Fruit fly (Drosophila melanogaster): ENCODE measurements around the gene CG43322.

CG43322 gene

dm6 chr2L:6970813-6971212 lies 42.4 kb upstream of the CG43322 start:
- TF ChIP-seq CrebA (GFP tag; optimal IDR thresholded peaks at IDR 0.05; ENCODE audit: borderline replicate concordance): no peak
- TF ChIP-seq dl (GFP tag; optimal IDR thresholded peaks at IDR 0.05; ENCODE audit: insufficient read depth in 1 of 2, partially characterized antibody in 2 of 2): no peak
- TF ChIP-seq GATAd (GFP tag; optimal IDR thresholded peaks at IDR 0.05): no peak
- no peak for TF ChIP-seq pan (optimal IDR thresholded peaks at IDR 0.05)
- no peak for TF ChIP-seq woc (GFP tag; optimal IDR thresholded peaks at IDR 0.05)
- TF ChIP-seq dsf (GFP tag; optimal IDR thresholded peaks at IDR 0.05; ENCODE audit: borderline replicate concordance): no peak
- TF ChIP-seq Dfd (GFP tag; optimal IDR thresholded peaks at IDR 0.05): no peak
- no peak for TF ChIP-seq Rel (GFP tag; optimal IDR thresholded peaks at IDR 0.05)
- TF ChIP-seq Rel (tag; optimal IDR thresholded peaks at IDR 0.05): no peak
- no peak for TF ChIP-seq Hnf4 (GFP tag; optimal IDR thresholded peaks at IDR 0.05)
- no peak for TF ChIP-seq h (GFP tag; optimal IDR thresholded peaks at IDR 0.05)
- TF ChIP-seq br (GFP tag; optimal IDR thresholded peaks at IDR 0.05): no peak
- no peak for TF ChIP-seq lola (GFP tag; optimal IDR thresholded peaks at IDR 0.05)
- no peak for TF ChIP-seq jim (GFP tag; optimal IDR thresholded peaks at IDR 0.05)
- no peak for TF ChIP-seq Mio (GFP tag; optimal IDR thresholded peaks at IDR 0.05)

- TF ChIP-seq dl (GFP tag; optimal IDR thresholded peaks at IDR 0.05; ENCODE audit: insufficient read depth in 1 of 2, partially characterized antibody in 2 of 2): peak in 1 of 2 experiments; percentile 70
- TF ChIP-seq HLH106 (tag; optimal IDR thresholded peaks at IDR 0.05): no peak
- no peak for TF ChIP-seq Rel (GFP tag; optimal IDR thresholded peaks at IDR 0.05)
- peak; percentile 39 for TF ChIP-seq Rel (tag; optimal IDR thresholded peaks at IDR 0.05)
- no peak for TF ChIP-seq h (GFP tag; optimal IDR thresholded peaks at IDR 0.05)
- TF ChIP-seq dsf (GFP tag; optimal IDR thresholded peaks at IDR 0.05; ENCODE audit: borderline replicate concordance): no peak
- no peak for TF ChIP-seq br (GFP tag; optimal IDR thresholded peaks at IDR 0.05)
- no peak for TF ChIP-seq foxo (GFP tag; optimal IDR thresholded peaks at IDR 0.05)
- TF ChIP-seq N (GFP tag; optimal IDR thresholded peaks at IDR 0.05): no peak
- no peak for TF ChIP-seq CG9705 (GFP tag; optimal IDR thresholded peaks at IDR 0.05)
- TF ChIP-seq Abd-B (GFP tag; optimal IDR thresholded peaks at IDR 0.05): no peak
- TF ChIP-seq pan (optimal IDR thresholded peaks at IDR 0.05): no peak
- no peak for TF ChIP-seq tai (GFP tag; optimal IDR thresholded peaks at IDR 0.05)
- no peak for TF ChIP-seq usp (GFP tag; optimal IDR thresholded peaks at IDR 0.05)
- TF ChIP-seq psq (GFP tag; optimal IDR thresholded peaks at IDR 0.05): no peak
- no peak for TF ChIP-seq lola (GFP tag; optimal IDR thresholded peaks at IDR 0.05)
- no peak for TF ChIP-seq sage (GFP tag; optimal IDR thresholded peaks at IDR 0.05)
- TF ChIP-seq Dfd (GFP tag; optimal IDR thresholded peaks at IDR 0.05): no peak
- peak; percentile 92 for TF ChIP-seq Dif (GFP tag; optimal IDR thresholded peaks at IDR 0.05; ENCODE audit: partially characterized antibody)
- peak; percentile 66 for TF ChIP-seq fru (GFP tag; optimal IDR thresholded peaks at IDR 0.05)
- TF ChIP-seq GATAd (GFP tag; optimal IDR thresholded peaks at IDR 0.05): no peak
- no peak for TF ChIP-seq Mio (GFP tag; optimal IDR thresholded peaks at IDR 0.05)
- TF ChIP-seq ey (GFP tag; optimal IDR thresholded peaks at IDR 0.05): no peak
- peak; percentile 76 for TF ChIP-seq Myc (optimal IDR thresholded peaks at IDR 0.05)
- no peak for TF ChIP-seq CG32264 (GFP tag; optimal IDR thresholded peaks at IDR 0.05)
- no peak for TF ChIP-seq woc (GFP tag; optimal IDR thresholded peaks at IDR 0.05)
- no peak for TF ChIP-seq dmrt93B (GFP tag; optimal IDR thresholded peaks at IDR 0.05)
Observed at dm6 chr2L:6971597-6972036, 41.6 kb upstream of the CG43322 start, which contains the start of gene snRNP-U1-70K. Gene snRNP-U1-70K, minus strand, starts transcription at chr2L:6971737.

dm6 chr2L:6991085-6991484 lies 22.1 kb upstream of the CG43322 start:
- no peak for TF ChIP-seq dmrt93B (GFP tag; optimal IDR thresholded peaks at IDR 0.05)
- TF ChIP-seq Rel (GFP tag; optimal IDR thresholded peaks at IDR 0.05): no peak
- no peak for TF ChIP-seq Rel (tag; optimal IDR thresholded peaks at IDR 0.05)
- no peak for TF ChIP-seq HLH106 (tag; optimal IDR thresholded peaks at IDR 0.05)
- TF ChIP-seq jim (GFP tag; optimal IDR thresholded peaks at IDR 0.05): no peak
- TF ChIP-seq fru (GFP tag; optimal IDR thresholded peaks at IDR 0.05): peak; percentile 45
- no peak for TF ChIP-seq sage (GFP tag; optimal IDR thresholded peaks at IDR 0.05)
- TF ChIP-seq psq (GFP tag; optimal IDR thresholded peaks at IDR 0.05): no peak
- no peak for TF ChIP-seq CrebA (GFP tag; optimal IDR thresholded peaks at IDR 0.05; ENCODE audit: borderline replicate concordance)
- peak; percentile 3 for TF ChIP-seq rgr (GFP tag; optimal IDR thresholded peaks at IDR 0.05)
- TF ChIP-seq h (GFP tag; optimal IDR thresholded peaks at IDR 0.05): peak; percentile 20
- no peak for TF ChIP-seq Vsx2 (GFP tag; optimal IDR thresholded peaks at IDR 0.05; ENCODE audit: partially characterized antibody)
- peak in 1 of 2 experiments; percentile 24 for TF ChIP-seq foxo (GFP tag; optimal IDR thresholded peaks at IDR 0.05)

dm6 chr2L:6998736-6999135 lies 14.5 kb upstream of the CG43322 start:
- TF ChIP-seq Dfd (GFP tag; optimal IDR thresholded peaks at IDR 0.05) (no peak), OdsH (GFP tag; optimal IDR thresholded peaks at IDR 0.05) (no peak), Dif (GFP tag; optimal IDR thresholded peaks at IDR 0.05; ENCODE audit: partially characterized antibody) (no peak), h (GFP tag; optimal IDR thresholded peaks at IDR 0.05) (no peak), usp (GFP tag; optimal IDR thresholded peaks at IDR 0.05) (no peak), CG9705 (GFP tag; optimal IDR thresholded peaks at IDR 0.05) (no peak), br (GFP tag; optimal IDR thresholded peaks at IDR 0.05) (no peak), HLH106 (tag; optimal IDR thresholded peaks at IDR 0.05) (no peak), woc (GFP tag; optimal IDR thresholded peaks at IDR 0.05) (no peak), foxo (GFP tag; optimal IDR thresholded peaks at IDR 0.05) (no peak)
